Worm (Caenorhabditis elegans) whole organism, early embryonic: ENCODE data around the gene F15E6.10.

Experiments used
- B0310.2 ChIP-seq: sonication (generic microtip); optimal IDR thresholded peaks from 2 replicates; lab custom pipeline; 2016; ENCODE audit warnings: mild to moderate bottlenecking, missing genetic modification characterization, missing compliant biosample characterization
- F13C5.2 ChIP-seq: sonication (generic microtip); optimal IDR thresholded peaks from 2 replicates; lab custom pipeline; 2017; ENCODE audit warnings: mild to moderate bottlenecking, missing genetic modification characterization, inconsistent platforms, missing compliant biosample characterization
- aly-1 ChIP-seq: sonication (generic microtip); optimal IDR thresholded peaks from 2 replicates; lab custom pipeline; 2016; ENCODE audit warnings: missing genetic modification characterization, missing compliant biosample characterization
- ama-1 ChIP-seq: fragments of 150-350 bp; optimal IDR thresholded peaks from 2 replicates; lab custom pipeline; 2014
- ceh-13 ChIP-seq: fragments of 200-800 bp; sonication (Bioruptor generic); optimal IDR thresholded peaks from 2 replicates; lab custom pipeline; 2018; ENCODE audit warnings: mild to moderate bottlenecking, missing genetic modification characterization, missing compliant biosample characterization
- ceh-36 ChIP-seq: sonication (generic microtip); optimal IDR thresholded peaks from 2 replicates; lab custom pipeline; 2016; ENCODE audit warnings: missing genetic modification characterization, inconsistent platforms, missing compliant biosample characterization
- ets-7 ChIP-seq: sonication (generic microtip); optimal IDR thresholded peaks from 2 replicates; lab custom pipeline; 2016; ENCODE audit warnings: missing genotype, missing genetic modification characterization, missing compliant biosample characterization
- flt-1 ChIP-seq: fragments of 200-800 bp; sonication (Bioruptor generic); IDR thresholded peaks from 2 replicates; pipeline ENCODE4 v1.3.6; 2022; ENCODE audit warnings: missing genetic modification characterization, missing compliant biosample characterization
- hmbx-1 ChIP-seq: sonication (generic microtip); optimal IDR thresholded peaks from 2 replicates; lab custom pipeline; 2016; ENCODE audit warnings: mild to moderate bottlenecking, missing genetic modification characterization, missing compliant biosample characterization
- hmg-4 ChIP-seq: fragments of 200-800 bp; sonication (Bioruptor generic); optimal IDR thresholded peaks from 2 replicates; lab custom pipeline; 2018; ENCODE audit warnings: mild to moderate bottlenecking, missing genetic modification characterization, missing compliant biosample characterization
- hnd-1 ChIP-seq: sonication (generic microtip); optimal IDR thresholded peaks from 2 replicates; lab custom pipeline; 2016; ENCODE audit warnings: missing genetic modification characterization, missing compliant biosample characterization
- pes-1 ChIP-seq: fragments of 200-800 bp; sonication (Bioruptor generic); IDR thresholded peaks from 2 replicates; pipeline ENCODE4 v1.3.6; 2022; ENCODE audit warnings: missing genetic modification reagents, missing genetic modification characterization, missing compliant biosample characterization
- scrt-1 ChIP-seq: fragments of 200-800 bp; sonication (Bioruptor generic); IDR thresholded peaks from 2 replicates; pipeline ENCODE4 v1.3.6; 2022; ENCODE audit warnings: missing genetic modification characterization, missing compliant biosample characterization
- sea-1 ChIP-seq: fragments of 200-800 bp; sonication (Bioruptor generic); conservative IDR thresholded peaks from 2 replicates; pipeline ENCODE4 v1.3.6; 2022; ENCODE audit warnings: missing genetic modification characterization, missing compliant biosample characterization
- tbx-11 ChIP-seq: fragments of 200-800 bp; sonication (Bioruptor generic); IDR thresholded peaks from 2 replicates; pipeline ENCODE4 v1.3.6; 2022; ENCODE audit warnings: missing genetic modification characterization, missing compliant biosample characterization
- tbx-37 ChIP-seq: fragments of 200-800 bp; sonication (Bioruptor generic); conservative IDR thresholded peaks from 2 replicates; pipeline ENCODE4 v1.3.6; 2022; ENCODE audit warnings: missing genetic modification reagents, missing genetic modification characterization, missing compliant biosample characterization
- tra-4 ChIP-seq: sonication (generic microtip); optimal IDR thresholded peaks from 2 replicates; lab custom pipeline; 2017; ENCODE audit warnings: missing genetic modification characterization, missing compliant biosample characterization

F15E6.10 gene

DNA sequence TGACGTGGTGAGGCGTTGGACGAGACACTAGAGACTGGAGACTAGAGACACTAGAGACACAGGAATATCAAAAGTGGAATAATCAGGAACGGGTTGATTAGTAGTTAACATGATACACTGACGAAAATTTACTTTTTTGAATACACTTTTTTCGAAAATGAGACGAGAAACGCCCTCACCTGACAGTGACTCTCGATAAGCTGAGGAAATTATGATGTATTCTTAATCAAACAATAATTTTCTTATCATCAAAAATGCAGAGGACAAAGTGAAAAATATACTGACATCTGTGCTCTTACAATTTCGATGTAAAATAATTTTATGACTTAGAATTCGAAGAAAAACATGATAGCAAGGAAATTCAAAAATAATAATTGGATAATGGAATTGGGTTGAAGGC, 33.2 kb upstream of the F15E6.10 start:
- TF ChIP-seq hnd-1 (tag; lab: Kevin White, UChicago), result no peak

DNA sequence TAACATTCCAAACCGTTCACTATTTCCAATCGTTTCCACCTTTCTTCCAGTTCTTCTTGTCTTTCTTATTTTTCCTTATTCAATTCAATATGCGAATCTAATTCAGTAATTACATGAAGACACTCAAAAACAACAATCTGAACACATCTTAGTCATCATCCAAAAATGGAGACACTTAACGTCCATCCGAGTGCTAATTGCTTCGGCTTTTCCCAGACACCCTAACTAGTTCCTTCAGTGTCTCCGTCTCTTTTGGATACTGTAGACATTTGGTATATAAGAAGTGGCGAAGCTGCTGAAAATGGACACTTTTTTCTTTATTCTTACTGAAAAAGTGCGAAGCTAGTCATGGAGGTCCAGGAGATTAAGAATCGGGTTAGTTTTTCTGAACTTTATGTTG, 29.7 kb upstream of the F15E6.10 start, which contains the start of gene col-33:
Gene col-33 (plus strand): TSS at position 301 of the 400 bp plus-strand sequence.
- TF ChIP-seq tra-4 (tag; lab: Kevin White, UChicago) (no peak), ets-7 (tag; lab: Kevin White, UChicago) (no peak), tbx-11 (GFP tag; lab: Robert Waterston, UW) (no peak), ceh-36 (tag; lab: Kevin White, UChicago) (no peak), B0310.2 (no peak), hnd-1 (tag; lab: Kevin White, UChicago) (no peak), sea-1 (GFP tag; lab: Robert Waterston, UW) (no peak), ama-1 (lab: Kevin White, UChicago) (no peak)

DNA sequence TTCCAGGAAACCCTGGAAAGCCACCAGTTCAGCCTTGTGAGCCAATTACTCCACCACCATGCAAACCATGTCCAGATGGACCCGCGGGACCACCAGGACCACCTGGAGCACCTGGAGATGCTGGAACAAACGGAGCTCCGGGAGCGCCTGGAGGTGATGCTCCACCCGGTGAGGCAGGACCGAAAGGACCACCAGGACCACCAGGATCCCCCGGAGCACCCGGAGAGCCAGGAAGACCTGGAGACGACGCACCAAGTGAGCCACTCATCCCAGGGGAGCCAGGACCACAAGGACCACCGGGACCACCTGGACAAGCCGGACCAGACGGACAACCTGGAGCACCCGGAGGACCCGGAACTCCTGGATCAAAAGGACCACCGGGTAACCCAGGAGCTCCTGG, 28.0 kb upstream of the F15E6.10 start:
- TF ChIP-seq tbx-11 (GFP tag; lab: Robert Waterston, UW) (no peak), tra-4 (tag; lab: Kevin White, UChicago) (no peak), hmbx-1 (tag; lab: Kevin White, UChicago) (no peak), ceh-13 (GFP tag; lab: Kevin White, UChicago) (no peak)

DNA sequence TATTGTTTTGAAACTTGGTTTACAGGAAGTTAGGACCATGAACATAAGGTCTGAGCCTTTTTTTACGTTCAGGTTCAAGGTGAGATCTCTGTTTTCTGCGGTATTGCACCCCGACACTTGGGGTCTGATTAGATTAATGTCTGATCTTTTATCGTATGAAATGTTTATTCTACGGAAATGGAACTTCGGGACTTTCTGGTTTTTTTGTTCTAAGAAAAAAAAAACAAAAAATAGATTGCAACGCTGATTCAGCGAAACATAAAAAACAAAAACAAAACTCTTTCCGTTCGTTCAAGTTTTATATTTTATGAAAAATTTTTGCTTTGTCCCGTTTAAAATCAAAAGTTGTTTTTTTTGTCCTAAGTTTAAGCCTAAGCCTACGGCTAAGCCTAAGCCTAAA, 27.4 kb upstream of the F15E6.10 start, which contains the start of gene F36A4.5:
Gene F36A4.5 (plus strand): TSS at position 301 of the 400 bp plus-strand sequence.
- no peak for TF ChIP-seq ceh-36 (tag; lab: Kevin White, UChicago)
- no peak for TF ChIP-seq pes-1 (GFP tag; lab: Robert Waterston, UW)
- no peak for TF ChIP-seq ama-1 (lab: Kevin White, UChicago)
- no peak for TF ChIP-seq flt-1 (GFP tag; lab: Robert Waterston, UW)
- no peak for TF ChIP-seq F13C5.2
- TF ChIP-seq tbx-37 (GFP tag; lab: Robert Waterston, UW), result no peak
- no peak for TF ChIP-seq B0310.2
- no peak for TF ChIP-seq hmbx-1 (tag; lab: Kevin White, UChicago)
- no peak for TF ChIP-seq tra-4 (tag; lab: Kevin White, UChicago)
- no peak for TF ChIP-seq tbx-11 (GFP tag; lab: Robert Waterston, UW)
- TF ChIP-seq sea-1 (GFP tag; lab: Robert Waterston, UW), result no peak
- TF ChIP-seq ets-7 (tag; lab: Kevin White, UChicago), result no peak
- no peak for TF ChIP-seq hnd-1 (tag; lab: Kevin White, UChicago)
- no peak for TF ChIP-seq ceh-13 (GFP tag; lab: Kevin White, UChicago)
- no peak for TF ChIP-seq aly-1 (tag; lab: Kevin White, UChicago)
- no peak for TF ChIP-seq hmg-4 (GFP tag; lab: Kevin White, UChicago)
- TF ChIP-seq scrt-1 (GFP tag; lab: Robert Waterston, UW), result no peak

DNA sequence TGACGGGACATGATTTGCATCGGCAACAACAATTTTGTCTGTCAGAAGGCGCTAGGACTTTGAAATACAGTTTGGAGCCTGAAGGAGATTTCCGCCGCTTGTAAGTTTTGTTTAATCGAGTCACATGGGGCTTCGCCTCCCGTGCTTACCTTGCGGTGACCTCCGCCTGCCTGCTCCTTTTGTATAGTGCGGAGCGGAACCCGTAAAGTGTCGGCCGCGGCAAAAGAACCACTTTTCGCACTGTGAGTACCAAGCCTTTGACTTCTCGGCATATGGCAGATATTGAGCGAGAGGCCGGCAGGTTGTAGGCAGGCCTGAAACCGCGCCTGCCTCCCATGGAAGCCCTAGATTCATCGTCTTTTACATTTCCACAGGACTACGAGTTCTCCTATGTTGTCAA, 26.7 kb upstream of the F15E6.10 start:
- TF ChIP-seq hnd-1 (tag; lab: Kevin White, UChicago), result no peak
- no peak for TF ChIP-seq tra-4 (tag; lab: Kevin White, UChicago)
- no peak for TF ChIP-seq tbx-11 (GFP tag; lab: Robert Waterston, UW)
- TF ChIP-seq hmbx-1 (tag; lab: Kevin White, UChicago), result no peak

DNA sequence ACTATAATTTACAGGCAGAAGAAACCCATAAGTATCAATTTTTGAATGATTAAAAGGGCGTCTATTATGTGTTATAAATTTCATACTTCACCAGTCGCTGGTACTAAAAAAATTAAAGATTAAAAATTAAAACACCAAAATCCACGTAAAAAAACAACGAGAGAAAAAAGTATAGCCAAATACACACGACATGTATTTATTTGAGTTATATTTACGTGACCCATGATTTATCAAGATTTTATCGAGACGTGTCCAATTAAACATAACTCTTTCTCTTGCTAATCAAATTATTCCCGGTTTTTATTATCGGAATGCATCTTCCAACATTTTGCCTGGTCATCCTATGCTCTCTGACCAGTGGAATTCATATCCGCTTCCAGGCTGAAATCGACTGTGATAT, 25.3 kb upstream of the F15E6.10 start, which contains the start of gene F36A4.4:
Gene F36A4.4 (plus strand): TSS at position 301 of the 400 bp plus-strand sequence.
- no peak for TF ChIP-seq F13C5.2
- TF ChIP-seq flt-1 (GFP tag; lab: Robert Waterston, UW), result no peak
- no peak for TF ChIP-seq tra-4 (tag; lab: Kevin White, UChicago)
- no peak for TF ChIP-seq tbx-11 (GFP tag; lab: Robert Waterston, UW)
- no peak for TF ChIP-seq aly-1 (tag; lab: Kevin White, UChicago)
- no peak for TF ChIP-seq ets-7 (tag; lab: Kevin White, UChicago)
- TF ChIP-seq scrt-1 (GFP tag; lab: Robert Waterston, UW), result no peak
- TF ChIP-seq tbx-37 (GFP tag; lab: Robert Waterston, UW), result no peak
- no peak for TF ChIP-seq sea-1 (GFP tag; lab: Robert Waterston, UW)
- TF ChIP-seq B0310.2, result no peak
- no peak for TF ChIP-seq ceh-36 (tag; lab: Kevin White, UChicago)
- no peak for TF ChIP-seq hmg-4 (GFP tag; lab: Kevin White, UChicago)
- no peak for TF ChIP-seq hnd-1 (tag; lab: Kevin White, UChicago)
- TF ChIP-seq ceh-13 (GFP tag; lab: Kevin White, UChicago), result no peak
- TF ChIP-seq hmbx-1 (tag; lab: Kevin White, UChicago), result no peak
- TF ChIP-seq ama-1 (lab: Kevin White, UChicago), result no peak
- no peak for TF ChIP-seq pes-1 (GFP tag; lab: Robert Waterston, UW)

DNA sequence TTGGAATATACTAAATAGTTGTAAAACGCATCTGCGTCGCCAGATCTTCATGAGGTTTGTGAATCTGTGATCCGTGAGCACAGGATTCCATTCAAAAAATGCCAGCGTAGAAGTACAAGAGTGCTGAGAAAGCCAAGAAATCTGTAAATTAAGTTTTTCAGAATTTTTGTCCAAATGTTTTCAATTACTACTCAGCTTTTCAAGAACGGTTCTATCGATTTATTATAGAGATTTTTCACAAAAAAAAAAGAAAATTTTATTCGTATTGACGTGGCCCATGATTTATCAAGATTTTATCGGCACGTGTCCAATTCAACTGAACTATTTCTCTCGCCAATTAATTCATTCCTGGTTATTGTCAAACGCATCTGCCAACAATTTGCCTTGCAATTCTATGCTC, 23.4 kb upstream of the F15E6.10 start, which contains the start of gene F36A4.3:
Gene F36A4.3 (plus strand): TSS at position 301 of the 400 bp plus-strand sequence.
- TF ChIP-seq scrt-1 (GFP tag; lab: Robert Waterston, UW), result no peak
- TF ChIP-seq ets-7 (tag; lab: Kevin White, UChicago), result no peak
- TF ChIP-seq tbx-11 (GFP tag; lab: Robert Waterston, UW), result no peak
- TF ChIP-seq ama-1 (lab: Kevin White, UChicago), result no peak
- no peak for TF ChIP-seq F13C5.2
- TF ChIP-seq hmbx-1 (tag; lab: Kevin White, UChicago), result no peak
- no peak for TF ChIP-seq sea-1 (GFP tag; lab: Robert Waterston, UW)
- TF ChIP-seq ceh-36 (tag; lab: Kevin White, UChicago), result no peak
- TF ChIP-seq ceh-13 (GFP tag; lab: Kevin White, UChicago), result no peak
- no peak for TF ChIP-seq tbx-37 (GFP tag; lab: Robert Waterston, UW)
- TF ChIP-seq aly-1 (tag; lab: Kevin White, UChicago), result no peak

DNA sequence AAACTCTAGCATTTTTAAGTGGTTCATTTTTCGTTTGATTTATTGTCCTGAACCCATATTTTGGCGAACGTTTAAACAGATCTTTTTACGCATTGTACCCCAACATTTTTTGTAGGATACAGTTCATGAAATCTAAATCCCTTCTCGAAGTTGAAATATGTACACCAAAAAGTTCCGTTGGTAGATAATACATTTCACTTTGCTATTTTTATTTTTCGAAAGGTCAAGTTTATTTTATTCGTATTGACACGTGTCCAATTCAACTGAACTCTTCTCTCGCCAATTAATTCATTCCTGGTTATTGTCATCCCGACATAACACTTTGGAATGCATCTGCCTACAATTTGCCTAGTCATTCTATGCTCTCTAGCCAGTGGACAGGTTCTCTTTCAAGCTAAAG, 21.7 kb upstream of the F15E6.10 start, which contains the start of gene F36A4.2:
Gene F36A4.2 (plus strand): TSS at position 301 of the 400 bp plus-strand sequence.
- TF ChIP-seq tra-4 (tag; lab: Kevin White, UChicago) (no peak), sea-1 (GFP tag; lab: Robert Waterston, UW) (no peak), aly-1 (tag; lab: Kevin White, UChicago) (no peak), B0310.2 (no peak), tbx-11 (GFP tag; lab: Robert Waterston, UW) (no peak), pes-1 (GFP tag; lab: Robert Waterston, UW) (no peak), ets-7 (tag; lab: Kevin White, UChicago) (no peak), F13C5.2 (no peak), hmg-4 (GFP tag; lab: Kevin White, UChicago) (no peak), flt-1 (GFP tag; lab: Robert Waterston, UW) (no peak), scrt-1 (GFP tag; lab: Robert Waterston, UW) (no peak), tbx-37 (GFP tag; lab: Robert Waterston, UW) (no peak), ceh-13 (GFP tag; lab: Kevin White, UChicago) (no peak), ceh-36 (tag; lab: Kevin White, UChicago) (no peak)
